Worm (Caenorhabditis elegans) whole organism, early embryonic: Measurements from ENCODE around the gene R09A8.1.

Experiments
- F13C5.2 ChIP-seq: sonication (generic microtip); optimal IDR thresholded peaks from 2 replicates; lab custom pipeline; 2017; ENCODE audit warnings: mild to moderate bottlenecking, missing genetic modification characterization, inconsistent platforms, missing compliant biosample characterization
- aly-1 ChIP-seq: sonication (generic microtip); optimal IDR thresholded peaks from 2 replicates; lab custom pipeline; 2016; ENCODE audit warnings: missing genetic modification characterization, missing compliant biosample characterization
- ama-1 ChIP-seq: fragments of 150-350 bp; optimal IDR thresholded peaks from 2 replicates; lab custom pipeline; 2014
- ceh-13 ChIP-seq: fragments of 200-800 bp; sonication (Bioruptor generic); optimal IDR thresholded peaks from 2 replicates; lab custom pipeline; 2018; ENCODE audit warnings: mild to moderate bottlenecking, missing genetic modification characterization, missing compliant biosample characterization
- ceh-36 ChIP-seq: sonication (generic microtip); optimal IDR thresholded peaks from 2 replicates; lab custom pipeline; 2016; ENCODE audit warnings: missing genetic modification characterization, inconsistent platforms, missing compliant biosample characterization
- ets-7 ChIP-seq: sonication (generic microtip); optimal IDR thresholded peaks from 2 replicates; lab custom pipeline; 2016; ENCODE audit warnings: missing genotype, missing genetic modification characterization, missing compliant biosample characterization
- flt-1 ChIP-seq: fragments of 200-800 bp; sonication (Bioruptor generic); IDR thresholded peaks from 2 replicates; pipeline ENCODE4 v1.3.6; 2022; ENCODE audit warnings: missing genetic modification characterization, missing compliant biosample characterization
- hmbx-1 ChIP-seq: sonication (generic microtip); optimal IDR thresholded peaks from 2 replicates; lab custom pipeline; 2016; ENCODE audit warnings: mild to moderate bottlenecking, missing genetic modification characterization, missing compliant biosample characterization
- hmg-4 ChIP-seq: fragments of 200-800 bp; sonication (Bioruptor generic); optimal IDR thresholded peaks from 2 replicates; lab custom pipeline; 2018; ENCODE audit warnings: mild to moderate bottlenecking, missing genetic modification characterization, missing compliant biosample characterization
- hnd-1 ChIP-seq: sonication (generic microtip); optimal IDR thresholded peaks from 2 replicates; lab custom pipeline; 2016; ENCODE audit warnings: missing genetic modification characterization, missing compliant biosample characterization
- pes-1 ChIP-seq: fragments of 200-800 bp; sonication (Bioruptor generic); IDR thresholded peaks from 2 replicates; pipeline ENCODE4 v1.3.6; 2022; ENCODE audit warnings: missing genetic modification reagents, missing genetic modification characterization, missing compliant biosample characterization
- scrt-1 ChIP-seq: fragments of 200-800 bp; sonication (Bioruptor generic); IDR thresholded peaks from 2 replicates; pipeline ENCODE4 v1.3.6; 2022; ENCODE audit warnings: missing genetic modification characterization, missing compliant biosample characterization
- tbx-37 ChIP-seq: fragments of 200-800 bp; sonication (Bioruptor generic); conservative IDR thresholded peaks from 2 replicates; pipeline ENCODE4 v1.3.6; 2022; ENCODE audit warnings: missing genetic modification reagents, missing genetic modification characterization, missing compliant biosample characterization

ce11 chrX:12574473-12574872 is 39.1 kb upstream of the R09A8.1 start, which contains the start of gene T24D5.1:
- TF ChIP-seq ama-1 (no peak), ets-7 (tag; lab: Kevin White, UChicago) (no peak), flt-1 (GFP tag; lab: Robert Waterston, UW) (no peak), pes-1 (GFP tag; lab: Robert Waterston, UW) (no peak), F13C5.2 (tag; lab: Kevin White, UChicago) (no peak), ceh-13 (GFP tag; lab: Kevin White, UChicago) (no peak), ceh-36 (tag; lab: Kevin White, UChicago) (no peak), aly-1 (tag; lab: Kevin White, UChicago) (no peak), hmg-4 (GFP tag; lab: Kevin White, UChicago) (no peak), scrt-1 (GFP tag; lab: Robert Waterston, UW) (no peak), tbx-37 (no peak), hmbx-1 (tag; lab: Kevin White, UChicago) (no peak), hnd-1 (tag; lab: Kevin White, UChicago) (no peak)
